Worm (Caenorhabditis elegans) whole organism, L1 larva: ENCODE measurements around the gene Y17G7B.3.

Source experiments
- C04F5.9 ChIP-seq: sonication (generic microtip); optimal IDR thresholded peaks from 2 replicates; lab custom pipeline; 2016; ENCODE audit warnings: missing genetic modification characterization, missing compliant biosample characterization
- F16B12.6 ChIP-seq: fragments of 150-350 bp; optimal IDR thresholded peaks from 2 replicates; lab custom pipeline; 2014; ENCODE audit warnings: missing biosample characterization, missing genetic modification characterization
- Y116A8C.19 ChIP-seq: sonication (generic microtip); optimal IDR thresholded peaks from 2 replicates; lab custom pipeline; 2016; ENCODE audit warnings: missing compliant biosample characterization, missing genetic modification characterization, borderline replicate concordance
- aly-2 ChIP-seq: fragments of 150-350 bp; optimal IDR thresholded peaks from 2 replicates; lab custom pipeline; 2014; ENCODE audit warnings: missing biosample characterization, missing genetic modification characterization
- ama-1 ChIP-seq: fragments of 150-350 bp; optimal IDR thresholded peaks from 2 replicates; lab custom pipeline; 2014
- ces-1 ChIP-seq: fragments of 150-350 bp; optimal IDR thresholded peaks from 2 replicates; lab custom pipeline; 2014; ENCODE audit warnings: missing biosample characterization, missing genetic modification reagents, missing genetic modification characterization
- dsc-1 ChIP-seq: sonication (generic microtip); optimal IDR thresholded peaks from 2 replicates; lab custom pipeline; 2016; ENCODE audit warnings: mild to moderate bottlenecking, missing genetic modification characterization, missing compliant biosample characterization
- egl-13 ChIP-seq: sonication (generic microtip); optimal IDR thresholded peaks from 2 replicates; lab custom pipeline; 2016; ENCODE audit warnings: missing genotype, missing genetic modification reagents, missing genetic modification characterization, missing compliant biosample characterization
- egl-27 ChIP-seq, 2 experiments: fragments of 150-350 bp in 1 of 2; sonication (generic microtip); optimal IDR thresholded peaks; 3 replicates each; lab custom pipeline; 2017 to 2018; ENCODE audit warnings: missing biosample characterization in 2 of 2, missing genetic modification characterization in 2 of 2, missing genetic modification reagents in 2 of 2
- elt-2 ChIP-seq: sonication (generic microtip); optimal IDR thresholded peaks from 2 replicates; lab custom pipeline; 2016; ENCODE audit warnings: missing genetic modification characterization, mild to moderate bottlenecking, inconsistent platforms, missing compliant biosample characterization, missing genetic modification reagents
- elt-3 ChIP-seq, 6 experiments: fragments of 150-350 bp in 1 of 6; sonication (generic microtip); optimal IDR thresholded peaks; 2 replicates each; lab custom pipeline; 2017 to 2018; ENCODE audit warnings: missing biosample characterization in 6 of 6, missing genetic modification characterization in 6 of 6, inconsistent platforms in 1 of 6
- ets-5 ChIP-seq: fragments of 200-800 bp; sonication (Bioruptor generic); IDR thresholded peaks from 2 replicates; pipeline ENCODE4 v1.3.6; 2022; ENCODE audit warnings: missing genetic modification characterization, missing compliant biosample characterization
- fos-1 ChIP-seq: fragments of 150-350 bp; optimal IDR thresholded peaks from 2 replicates; lab custom pipeline; 2014; ENCODE audit warnings: missing biosample characterization, missing genetic modification characterization
- irx-1 ChIP-seq: sonication (generic microtip); optimal IDR thresholded peaks from 2 replicates; lab custom pipeline; 2016; ENCODE audit warnings: missing genetic modification characterization, missing compliant biosample characterization
- jun-1 ChIP-seq: fragments of 150-350 bp; optimal IDR thresholded peaks from 2 replicates; lab custom pipeline; 2014; ENCODE audit warnings: missing biosample characterization, missing genetic modification reagents, missing genetic modification characterization
- lin-13 ChIP-seq: fragments of 150-350 bp; optimal IDR thresholded peaks from 2 replicates; lab custom pipeline; 2014; ENCODE audit warnings: missing biosample characterization, missing genetic modification reagents, missing genetic modification characterization
- lin-14 ChIP-seq: fragments of 200-800 bp; sonication (Bioruptor generic); optimal IDR thresholded peaks from 2 replicates; lab custom pipeline; 2018; ENCODE audit warnings: mild to moderate bottlenecking, missing genetic modification characterization, moderate library complexity, missing compliant biosample characterization
- lin-15B ChIP-seq: fragments of 150-350 bp; sonication (generic microtip); optimal IDR thresholded peaks from 3 replicates; lab custom pipeline; 2014; ENCODE audit warnings: missing biosample characterization, missing genetic modification characterization
- lin-39 ChIP-seq: fragments of 150-350 bp; optimal IDR thresholded peaks from 2 replicates; lab custom pipeline; 2014; ENCODE audit warnings: missing biosample characterization, missing genetic modification reagents, missing genetic modification characterization
- lir-3 ChIP-seq: sonication (generic microtip); optimal IDR thresholded peaks from 2 replicates; lab custom pipeline; 2016; ENCODE audit warnings: mild to moderate bottlenecking, missing genetic modification characterization, moderate library complexity, missing compliant biosample characterization; ENCODE audit not compliant: poor library complexity
- mdl-1 ChIP-seq, 2 experiments: fragments of 150-350 bp; optimal IDR thresholded peaks; 2 replicates each; lab custom pipeline; 2014 to 2017; ENCODE audit warnings: missing biosample characterization in 2 of 2, missing genetic modification characterization in 2 of 2, inconsistent platforms in 1 of 2
- mef-2 ChIP-seq: fragments of 150-350 bp; optimal IDR thresholded peaks from 2 replicates; lab custom pipeline; 2014; ENCODE audit warnings: missing biosample characterization, missing genetic modification characterization
- mep-1 ChIP-seq: fragments of 150-350 bp; optimal IDR thresholded peaks from 2 replicates; lab custom pipeline; 2014; ENCODE audit warnings: missing biosample characterization, missing genetic modification characterization
- nhr-12 ChIP-seq: sonication (generic microtip); optimal IDR thresholded peaks from 2 replicates; lab custom pipeline; 2017; ENCODE audit warnings: missing biosample characterization, missing genetic modification characterization
- nhr-19 ChIP-seq: fragments of 200-800 bp; sonication (Bioruptor generic); conservative IDR thresholded peaks from 2 replicates; pipeline ENCODE4 v1.3.6; 2022; ENCODE audit warnings: missing genetic modification characterization, missing compliant biosample characterization
- nhr-47 ChIP-seq: sonication (generic microtip); optimal IDR thresholded peaks from 2 replicates; lab custom pipeline; 2016; ENCODE audit warnings: mild to moderate bottlenecking, missing genetic modification characterization, moderate library complexity, missing compliant biosample characterization
- nhr-71 ChIP-seq: sonication (generic microtip); optimal IDR thresholded peaks from 2 replicates; lab custom pipeline; 2016; ENCODE audit warnings: mild to moderate bottlenecking, missing genetic modification characterization, moderate library complexity, missing compliant biosample characterization
- nhr-76 ChIP-seq: sonication (generic microtip); optimal IDR thresholded peaks from 2 replicates; lab custom pipeline; 2017; ENCODE audit warnings: missing biosample characterization, missing genetic modification characterization
- nhr-84 ChIP-seq: sonication (generic microtip); optimal IDR thresholded peaks from 2 replicates; lab custom pipeline; 2017; ENCODE audit warnings: missing biosample characterization, missing genetic modification characterization
- nhr-90 ChIP-seq: sonication (generic microtip); optimal IDR thresholded peaks from 2 replicates; lab custom pipeline; 2016; ENCODE audit warnings: mild to moderate bottlenecking, missing genetic modification characterization, missing compliant biosample characterization; ENCODE audit not compliant: poor library complexity
- pag-3 ChIP-seq: sonication (generic microtip); optimal IDR thresholded peaks from 2 replicates; lab custom pipeline; 2017; ENCODE audit warnings: missing genetic modification characterization, mild to moderate bottlenecking, missing compliant biosample characterization, antibody characterized with exemption, borderline replicate concordance; ENCODE audit not compliant: insufficient read depth
- pqm-1 ChIP-seq: sonication (generic microtip); optimal IDR thresholded peaks from 3 replicates; lab custom pipeline; 2017; ENCODE audit warnings: missing biosample characterization, missing genetic modification characterization
- skn-1 ChIP-seq: fragments of 150-350 bp; optimal IDR thresholded peaks from 2 replicates; lab custom pipeline; 2014; ENCODE audit warnings: missing biosample characterization, missing genetic modification characterization
- snpc-4 ChIP-seq: fragments of 150-350 bp; optimal IDR thresholded peaks from 2 replicates; lab custom pipeline; 2014; ENCODE audit warnings: missing biosample characterization, missing genetic modification characterization
- snu-23 ChIP-seq: sonication (generic microtip); optimal IDR thresholded peaks from 2 replicates; lab custom pipeline; 2016; ENCODE audit warnings: missing genetic modification characterization, missing compliant biosample characterization
- sptf-1 ChIP-seq: fragments of 150-350 bp; optimal IDR thresholded peaks from 2 replicates; lab custom pipeline; 2014; ENCODE audit warnings: missing biosample characterization, missing genetic modification characterization
- sup-37 ChIP-seq: fragments of 200-800 bp; sonication (Bioruptor generic); optimal IDR thresholded peaks from 2 replicates; lab custom pipeline; 2018; ENCODE audit warnings: mild to moderate bottlenecking, missing genetic modification characterization, missing compliant biosample characterization
- swsn-7 ChIP-seq: sonication (generic microtip); optimal IDR thresholded peaks from 2 replicates; lab custom pipeline; 2016; ENCODE audit warnings: missing genetic modification characterization, missing compliant biosample characterization
- tbx-2 ChIP-seq: sonication (generic microtip); optimal IDR thresholded peaks from 2 replicates; lab custom pipeline; 2016; ENCODE audit warnings: missing genetic modification characterization, missing compliant biosample characterization
- unc-130 ChIP-seq: fragments of 150-350 bp; optimal IDR thresholded peaks from 2 replicates; lab custom pipeline; 2017; ENCODE audit warnings: missing biosample characterization, missing genetic modification characterization, inconsistent platforms
- unc-62 ChIP-seq: fragments of 150-350 bp; optimal IDR thresholded peaks from 2 replicates; lab custom pipeline; 2014; ENCODE audit warnings: missing biosample characterization, missing genetic modification reagents, missing genetic modification characterization
- unc-86 ChIP-seq: sonication (generic microtip); optimal IDR thresholded peaks from 2 replicates; lab custom pipeline; 2016; ENCODE audit warnings: missing genetic modification characterization, missing compliant biosample characterization
- vab-15 ChIP-seq: sonication (generic microtip); optimal IDR thresholded peaks from 2 replicates; lab custom pipeline; 2017; ENCODE audit warnings: missing genotype, mild to moderate bottlenecking, missing genetic modification characterization, missing compliant biosample characterization
- zag-1 ChIP-seq: fragments of 150-350 bp; optimal IDR thresholded peaks from 2 replicates; lab custom pipeline; 2014; ENCODE audit warnings: missing biosample characterization, missing genetic modification characterization
- ztf-4 ChIP-seq: fragments of 150-350 bp; optimal IDR thresholded peaks from 2 replicates; lab custom pipeline; 2014; ENCODE audit warnings: missing biosample characterization, missing genetic modification characterization

Y17G7B.3 gene

DNA sequence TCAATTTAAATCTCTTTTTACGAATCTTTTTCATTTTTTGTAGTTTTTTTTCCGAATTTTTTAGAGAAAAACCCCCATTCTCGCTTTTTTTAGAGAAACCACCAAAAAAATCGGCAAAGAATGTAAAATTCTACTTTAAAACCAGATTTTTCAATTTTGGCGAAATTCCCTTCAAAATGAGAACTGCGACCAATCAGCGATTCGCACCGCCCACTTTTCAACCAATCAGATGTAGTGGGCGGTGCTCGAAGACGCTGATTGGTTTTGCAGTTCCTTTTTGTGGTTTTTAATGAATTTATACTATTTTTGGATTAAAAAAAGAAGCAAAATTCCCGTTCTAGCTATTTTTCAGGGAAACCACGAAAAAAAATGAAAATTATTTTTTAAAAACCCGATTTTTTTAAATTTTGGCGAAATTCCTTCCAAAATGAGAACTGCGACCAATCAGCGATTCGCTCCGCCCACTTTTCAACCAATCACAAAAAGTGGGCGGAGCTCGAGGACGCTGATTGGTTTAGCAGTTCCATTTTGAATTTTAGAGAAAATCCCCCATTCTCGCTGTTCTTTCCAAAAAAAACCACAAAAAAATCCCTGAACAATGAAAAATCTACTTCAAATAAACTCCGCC is 17.7 kb upstream of the Y17G7B.3 start:
- no peak for TF ChIP-seq zag-1
- TF ChIP-seq lin-13: no peak
- TF ChIP-seq aly-2 (tag; lab: Kevin White, UChicago): no peak
- TF ChIP-seq snpc-4 (tag; lab: Kevin White, UChicago): no peak
- TF ChIP-seq nhr-12 (tag; lab: Kevin White, UChicago): no peak
- no peak for TF ChIP-seq nhr-84 (tag; lab: Kevin White, UChicago)
- no peak for TF ChIP-seq elt-2 (tag; lab: Kevin White, UChicago)
- no peak for TF ChIP-seq nhr-76 (tag; lab: Kevin White, UChicago)
- TF ChIP-seq egl-27 (tag; optimal IDR thresholded peaks at IDR 0.05; lab: Kevin White, UChicago): no peak

ce11 chrII:11972266-11972665 is 16.6 kb upstream of the Y17G7B.3 start:
- no peak for TF ChIP-seq egl-27 (tag; optimal IDR thresholded peaks at IDR 0.05; lab: Kevin White, UChicago)
- TF ChIP-seq mef-2: no peak
- no peak for TF ChIP-seq sup-37 (GFP tag; lab: Kevin White, UChicago)
- no peak for TF ChIP-seq unc-62 (GFP tag; lab: Kevin White, UChicago)
- no peak for TF ChIP-seq lin-39 (tag; lab: Kevin White, UChicago)
- TF ChIP-seq nhr-47 (tag; lab: Kevin White, UChicago): no peak
- no peak for TF ChIP-seq elt-3 (tag; optimal IDR thresholded peaks at IDR 0.05; lab: Kevin White, UChicago)
- TF ChIP-seq ets-5 (GFP tag; lab: Robert Waterston, UW): no peak
- TF ChIP-seq ama-1 (lab: Kevin White, UChicago): no peak
- no peak for TF ChIP-seq dsc-1 (tag; lab: Kevin White, UChicago)
- no peak for TF ChIP-seq nhr-90 (tag; lab: Kevin White, UChicago)
- no peak for TF ChIP-seq egl-13 (tag; lab: Kevin White, UChicago)
- TF ChIP-seq snu-23 (GFP tag; lab: Kevin White, UChicago): no peak

ce11 chrII:11973632-11974031 is 15.2 kb upstream of the Y17G7B.3 start, which contains the start of gene acbp-6:
acbp-6 (minus strand) TSS chrII:11973732.
- no peak for TF ChIP-seq pqm-1
- TF ChIP-seq lin-13: peak; percentile 19

ce11 chrII:11974048-11974995 is 14.5 kb upstream of the Y17G7B.3 start:
- TF ChIP-seq ces-1 (GFP tag; lab: Kevin White, UChicago) (no peak), lin-15B (tag; lab: Kevin White, UChicago) (no peak), lir-3 (tag; lab: Kevin White, UChicago) (peak; percentile 26), unc-86 (tag; lab: Kevin White, UChicago) (no peak), F16B12.6 (no peak), jun-1 (tag; lab: Kevin White, UChicago) (peak; percentile 39), ztf-4 (tag; lab: Kevin White, UChicago) (peak; percentile 67), C04F5.9 (tag; lab: Kevin White, UChicago) (no peak), skn-1 (tag; lab: Kevin White, UChicago) (no peak), unc-130 (tag; lab: Kevin White, UChicago) (no peak), fos-1 (tag; lab: Kevin White, UChicago) (no peak), nhr-71 (tag; lab: Kevin White, UChicago) (peak; percentile 77), Y116A8C.19 (tag; lab: Kevin White, UChicago) (no peak), sptf-1 (tag; lab: Kevin White, UChicago) (no peak), nhr-19 (0 out of 2 replicates have a peak, but pooled peaks have one; percentile 53), mep-1 (tag; lab: Kevin White, UChicago) (no peak), swsn-7 (tag; lab: Kevin White, UChicago) (peak; percentile 30), tbx-2 (tag; lab: Kevin White, UChicago) (no peak), aly-2 (tag; lab: Kevin White, UChicago) (peak; percentile 93), lin-14 (GFP tag; lab: Kevin White, UChicago) (no peak), pag-3 (tag; lab: Kevin White, UChicago) (no peak), irx-1 (no peak), vab-15 (tag; lab: Kevin White, UChicago) (no peak), mdl-1 (tag; optimal IDR thresholded peaks at IDR 0.05; lab: Kevin White, UChicago) (no peak)
